Fruit fly (Drosophila melanogaster): ENCODE results near the gene CG14864.

The CG14864 gene

DNA sequence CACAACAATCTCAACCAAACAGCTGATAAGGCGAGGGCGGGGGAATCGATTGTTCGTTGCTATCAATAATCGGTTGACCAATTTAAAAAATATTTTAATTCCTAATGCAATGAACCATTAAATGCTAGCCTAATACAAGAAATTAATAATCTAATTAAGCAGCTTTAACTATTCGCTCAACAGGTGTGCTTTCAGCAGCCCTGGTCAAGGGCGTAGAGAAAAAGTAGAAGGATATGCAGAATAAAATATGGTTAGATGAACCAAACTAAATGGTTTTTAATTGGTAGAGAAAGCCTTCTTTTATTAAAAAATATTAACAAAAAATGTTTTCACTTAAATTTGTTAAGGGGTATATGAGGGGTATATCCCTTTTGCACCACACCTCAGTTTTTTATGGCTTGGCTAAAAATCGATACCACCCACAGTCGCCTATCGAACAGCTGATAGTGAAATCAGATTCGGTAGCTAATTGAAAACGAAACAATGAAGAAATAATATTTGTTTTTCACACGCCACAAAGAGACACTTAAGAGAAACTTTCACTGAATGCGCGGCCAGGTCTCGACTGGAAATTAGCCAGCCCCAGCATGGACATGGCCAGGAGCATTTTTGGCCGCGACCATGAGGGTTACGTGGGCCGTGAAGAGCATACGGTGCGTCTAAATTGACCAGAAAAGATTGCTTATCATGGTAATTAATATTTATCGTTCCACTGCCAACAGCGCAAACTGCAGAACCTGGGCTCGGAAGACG lies 49.3 kb downstream of the CG14864 start, which contains the start of the genes SIDL and CG12241 (continued):
- TF ChIP-seq phol (tag; optimal IDR thresholded peaks at IDR 0.05) (peak; percentile 82), lola (GFP tag; optimal IDR thresholded peaks at IDR 0.05) (peak in 1 of 3 experiments; percentile 45), vfl (GFP tag; optimal IDR thresholded peaks at IDR 0.05) (peak; percentile 48), Rx (GFP tag; IDR thresholded peaks at IDR 0.05) (peak; percentile 93), Ets97D (GFP tag; optimal IDR thresholded peaks at IDR 0.05) (peak; percentile 79), da (GFP tag; optimal IDR thresholded peaks at IDR 0.05) (no peak), Pdp1 (GFP tag; optimal IDR thresholded peaks at IDR 0.05) (peak; percentile 81 to 90), CG10565 (GFP tag; optimal IDR thresholded peaks at IDR 0.05) (peak; percentile 16), CG4328 (GFP tag; optimal IDR thresholded peaks at IDR 0.05) (no peak), nerfin-2 (GFP tag; IDR thresholded peaks at IDR 0.05; ENCODE audit: partially characterized antibody) (no peak), CG8924 (tag; optimal IDR thresholded peaks at IDR 0.05) (peak; percentile 79), Sox100B (GFP tag; optimal IDR thresholded peaks at IDR 0.05) (no peak), Xbp1 (GFP tag; optimal IDR thresholded peaks at IDR 0.05) (peak; percentile 54), Hsf (GFP tag; optimal IDR thresholded peaks at IDR 0.05) (peak; percentile 72), z (GFP tag; IDR thresholded peaks at IDR 0.05) (no peak), CG11504 (tag; optimal IDR thresholded peaks at IDR 0.05) (no peak), tgo (GFP tag; IDR thresholded peaks at IDR 0.05) (peak; percentile 96), CG10147 (GFP tag; optimal IDR thresholded peaks at IDR 0.05) (peak; percentile 73), eve (GFP tag; optimal IDR thresholded peaks at IDR 0.05) (no peak), Deaf1 (tag; optimal IDR thresholded peaks at IDR 0.05) (no peak), kni (GFP tag; optimal IDR thresholded peaks at IDR 0.05) (no peak), CG7987 (GFP tag; optimal IDR thresholded peaks at IDR 0.05) (no peak), CG31441 (GFP tag; IDR thresholded peaks at IDR 0.05) (peak; percentile 90), CG11093 (GFP tag; IDR thresholded peaks at IDR 0.05) (peak; percentile 91), prd (optimal IDR thresholded peaks at IDR 0.05) (no peak), prd (GFP tag; IDR thresholded peaks at IDR 0.05) (peak; percentile 96), CG8359 (GFP tag; optimal IDR thresholded peaks at IDR 0.05; ENCODE audit: borderline replicate concordance) (no peak), kah (GFP tag; optimal IDR thresholded peaks at IDR 0.05) (peak; percentile 77), CG2129 (GFP tag; IDR thresholded peaks at IDR 0.05; ENCODE audit: partially characterized antibody) (no peak), Awh (GFP tag; IDR thresholded peaks at IDR 0.05) (peak; percentile 88), CG15696 (tag; optimal IDR thresholded peaks at IDR 0.05) (peak; percentile 39), crp (GFP tag; optimal IDR thresholded peaks at IDR 0.05) (peak; percentile 54 to 91), peb (GFP tag; IDR thresholded peaks at IDR 0.05) (peak; percentile 80), ase (GFP tag; IDR thresholded peaks at IDR 0.05) (peak; percentile 91), CG9876 (GFP tag; optimal IDR thresholded peaks at IDR 0.05) (no peak), E2f1 (GFP tag; IDR thresholded peaks at IDR 0.05) (peak; percentile 94), Trl (optimal IDR thresholded peaks at IDR 0.05) (no peak), Trl (GFP tag; optimal IDR thresholded peaks at IDR 0.05) (peak; percentile 84), luna (GFP tag; optimal IDR thresholded peaks at IDR 0.05) (peak; percentile 75), ems (GFP tag; optimal IDR thresholded peaks at IDR 0.05) (peak; percentile 84), tio (GFP tag; optimal IDR thresholded peaks at IDR 0.05) (no peak), CG13287 (GFP tag; IDR thresholded peaks at IDR 0.05; ENCODE audit: partially characterized antibody) (no peak; the same call in 1 of the 2 replicates), aop (GFP tag; IDR thresholded peaks at IDR 0.05) (no peak), ci (GFP tag; IDR thresholded peaks at IDR 0.05) (no peak), CG10959 (GFP tag; IDR thresholded peaks at IDR 0.05) (peak; percentile 63), CG13424 (tag; optimal IDR thresholded peaks at IDR 0.05) (peak; percentile 51), fd64A (GFP tag; optimal IDR thresholded peaks at IDR 0.05) (no peak), seq (GFP tag; IDR thresholded peaks at IDR 0.05) (no peak), NK7.1 (GFP tag; optimal IDR thresholded peaks at IDR 0.05) (peak; percentile 73), gce (GFP tag; IDR thresholded peaks at IDR 0.05) (peak; percentile 82)

All from whole organism, embryonic.